Fruit fly (Drosophila melanogaster): ENCODE measurements around the gene BTBD9.

DNA sequence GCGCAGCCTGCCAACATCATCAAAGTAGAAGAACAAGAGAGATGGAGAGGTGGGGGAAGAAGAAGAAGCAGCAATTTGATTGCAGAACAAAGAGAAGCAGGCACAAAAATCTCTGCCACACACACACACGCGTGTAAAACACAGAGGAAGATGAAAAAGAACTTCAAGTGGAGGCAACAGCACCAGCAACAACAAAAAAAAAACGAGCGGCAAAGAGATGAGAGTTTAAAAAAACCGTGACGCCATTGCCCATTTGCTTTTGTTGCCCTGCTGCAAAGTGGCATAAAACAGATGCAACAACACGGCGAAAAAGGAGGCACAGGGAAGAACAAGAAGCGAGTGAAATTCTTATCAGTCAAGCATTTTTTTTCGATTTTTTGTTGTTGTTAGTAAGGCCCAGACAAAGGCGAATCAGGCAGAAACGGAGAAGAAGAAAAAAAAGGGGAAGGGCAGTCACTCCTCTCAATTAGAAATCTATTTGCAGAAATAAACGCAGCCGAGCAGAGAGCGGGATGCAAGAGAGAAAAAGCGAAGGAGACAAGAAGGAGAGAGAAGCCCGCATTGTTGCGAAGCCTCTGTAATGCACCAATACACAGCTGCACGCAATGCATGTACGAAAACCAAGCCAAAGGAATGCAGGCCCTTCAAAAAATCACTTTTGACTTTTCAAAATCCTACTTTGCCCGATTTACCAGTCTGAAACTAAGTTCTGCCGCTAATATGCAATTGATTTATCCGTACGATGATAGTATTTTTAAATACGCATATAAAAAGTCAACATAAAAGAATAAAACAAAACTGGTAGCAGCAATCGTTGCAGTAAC, 26.4 kb upstream of the BTBD9 start:
- TF ChIP-seq CG4496 (GFP tag; IDR thresholded peaks at IDR 0.05) (peak; percentile 80), CG15710 (tag; optimal IDR thresholded peaks at IDR 0.05) (peak; percentile 53), fd96Ca (GFP tag; IDR thresholded peaks at IDR 0.05) (0 out of 3 replicates have a peak, but pooled peaks have one; percentile 29), CG34367 (tag; optimal IDR thresholded peaks at IDR 0.05) (peak; percentile 41), CG8301 (tag; optimal IDR thresholded peaks at IDR 0.05) (peak; percentile 51), Pif1B (GFP tag; optimal IDR thresholded peaks at IDR 0.05) (peak; percentile 11), CG12605 (GFP tag; IDR thresholded peaks at IDR 0.05) (peak; percentile 60; the same call in 1 of the 2 replicates), CG10348 (GFP tag; IDR thresholded peaks at IDR 0.05) (no peak)
